Worm (Caenorhabditis elegans) whole organism, L3 larva: ENCODE measurements around the gene F31F4.17.

ENCODE experiments used
- ZK546.5 ChIP-seq: sonication (generic microtip); optimal IDR thresholded peaks from 2 replicates; lab custom pipeline; 2017; ENCODE audit warnings: missing biosample characterization, missing genetic modification characterization
- aly-2 ChIP-seq: fragments of 150-350 bp; optimal IDR thresholded peaks from 2 replicates; lab custom pipeline; 2014; ENCODE audit warnings: missing biosample characterization, missing genetic modification characterization
- ama-1 ChIP-seq: fragments of 150-350 bp; optimal IDR thresholded peaks from 2 replicates; lab custom pipeline; 2018
- fos-1 ChIP-seq: fragments of 150-350 bp; optimal IDR thresholded peaks from 2 replicates; lab custom pipeline; 2014; ENCODE audit warnings: missing biosample characterization, missing genetic modification characterization
- hmg-11 ChIP-seq: sonication (generic microtip); optimal IDR thresholded peaks from 2 replicates; lab custom pipeline; 2016; ENCODE audit warnings: missing genetic modification characterization, missing compliant biosample characterization
- nhr-237 ChIP-seq: fragments of 150-350 bp; optimal IDR thresholded peaks from 2 replicates; lab custom pipeline; 2014; ENCODE audit warnings: missing biosample characterization, missing genetic modification characterization
- nhr-25 ChIP-seq: sonication (generic microtip); optimal IDR thresholded peaks from 2 replicates; lab custom pipeline; 2017; ENCODE audit warnings: missing biosample characterization, missing genetic modification characterization
- pqm-1 ChIP-seq: fragments of 150-350 bp; optimal IDR thresholded peaks from 2 replicates; lab custom pipeline; 2017; ENCODE audit warnings: missing biosample characterization, missing genetic modification characterization, inconsistent platforms
- snpc-4 ChIP-seq: fragments of 150-350 bp; optimal IDR thresholded peaks from 2 replicates; lab custom pipeline; 2014; ENCODE audit warnings: missing biosample characterization, missing genetic modification characterization

DNA sequence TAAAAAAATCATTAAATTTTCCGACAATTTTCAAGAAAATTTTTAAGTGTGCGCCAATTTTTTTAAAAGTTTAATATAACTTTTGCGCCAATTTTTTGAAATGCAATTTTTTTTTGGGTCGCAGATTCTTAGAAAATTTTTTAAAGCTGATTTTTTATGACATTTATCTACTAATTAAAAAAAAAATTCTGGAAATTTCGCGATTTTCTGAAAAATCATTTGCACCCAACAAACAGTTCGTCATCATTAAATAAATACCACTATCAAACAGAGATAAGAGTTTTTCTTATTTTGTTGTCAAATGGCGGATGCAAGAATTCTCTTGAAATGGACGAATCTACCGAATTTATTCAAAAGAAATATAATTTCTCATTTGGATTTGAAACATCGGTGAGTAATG, 44.8 kb downstream of the F31F4.17 start, which contains the start of gene F48G7.13:
- no peak for TF ChIP-seq pqm-1 (tag; lab: Kevin White, UChicago)
- no peak for TF ChIP-seq hmg-11 (tag; lab: Kevin White, UChicago)
- no peak for TF ChIP-seq ama-1
- no peak for TF ChIP-seq fos-1
- no peak for TF ChIP-seq snpc-4 (tag; lab: Kevin White, UChicago)
- TF ChIP-seq ZK546.5 (tag; lab: Kevin White, UChicago): no peak
- TF ChIP-seq aly-2 (tag; lab: Kevin White, UChicago): no peak
- no peak for TF ChIP-seq nhr-237 (tag; lab: Kevin White, UChicago)
- TF ChIP-seq nhr-25: no peak
